Fruit fly (Drosophila melanogaster) whole organism, embryonic: ENCODE results near the gene simj.
A peak's percentile ranks its signal among the peaks of the same experiment; 100 is the strongest.

ENCODE experiments used
- Bgb ChIP-seq: fragments of 200-800 bp; sonication (Bioruptor generic); IDR thresholded peaks from 2 replicates; pipeline ENCODE4 v1.3.6; 2022; ENCODE audit warnings: missing biosample characterization, missing genetic modification characterization; ENCODE audit not compliant: partially characterized antibody
- BtbVII ChIP-seq: fragments of 200-800 bp; sonication (Bioruptor generic); optimal IDR thresholded peaks from 3 replicates; lab custom pipeline; 2017; ENCODE audit warnings: missing biosample characterization, mild to moderate bottlenecking, missing genetic modification characterization
- CG10209 ChIP-seq: fragments of 200-800 bp; sonication (Bioruptor generic); optimal IDR thresholded peaks from 3 replicates; lab custom pipeline; 2017; ENCODE audit warnings: missing biosample characterization, mild to moderate bottlenecking, missing genetic modification characterization, missing genetic modification reagents
- CG10274 ChIP-seq: fragments of 200-800 bp; sonication (Bioruptor generic); optimal IDR thresholded peaks from 3 replicates; lab custom pipeline; 2017; ENCODE audit warnings: missing biosample characterization, mild to moderate bottlenecking, missing genetic modification characterization
- CG10565 ChIP-seq: fragments of 200-800 bp; sonication (Bioruptor generic); optimal IDR thresholded peaks from 3 replicates; lab custom pipeline; 2016; ENCODE audit warnings: missing biosample characterization, mild to moderate bottlenecking, missing genetic modification characterization
- CG11504 ChIP-seq: fragments of 200-800 bp; sonication (Bioruptor generic); optimal IDR thresholded peaks from 3 replicates; lab custom pipeline; 2019; ENCODE audit warnings: missing biosample characterization, mild to moderate bottlenecking, missing genetic modification characterization, moderate library complexity
- CG11723 ChIP-seq: fragments of 200-800 bp; sonication (Bioruptor generic); optimal IDR thresholded peaks from 2 replicates; lab custom pipeline; 2017; ENCODE audit warnings: missing biosample characterization, mild to moderate bottlenecking, missing genetic modification characterization
- CG12071 ChIP-seq: fragments of 200-800 bp; sonication (Bioruptor generic); optimal IDR thresholded peaks from 3 replicates; lab custom pipeline; 2018; ENCODE audit warnings: missing biosample characterization, mild to moderate bottlenecking, missing genetic modification characterization
- CG13894 ChIP-seq: fragments of 200-800 bp; sonication (Bioruptor generic); optimal IDR thresholded peaks from 3 replicates; lab custom pipeline; 2018; ENCODE audit warnings: missing biosample characterization, mild to moderate bottlenecking, missing genetic modification characterization, moderate library complexity
- CG15073 ChIP-seq: fragments of 200-800 bp; sonication (Bioruptor generic); optimal IDR thresholded peaks from 2 replicates; lab custom pipeline; 2016; ENCODE audit warnings: missing biosample characterization, missing genetic modification characterization
- CG15269 ChIP-seq: fragments of 200-800 bp; sonication (Bioruptor generic); optimal IDR thresholded peaks from 2 replicates; lab custom pipeline; 2018; ENCODE audit warnings: missing biosample characterization, mild to moderate bottlenecking, missing genetic modification characterization, moderate library complexity
- CG15601 ChIP-seq: fragments of 200-800 bp; sonication (Bioruptor generic); optimal IDR thresholded peaks from 3 replicates; lab custom pipeline; 2019; ENCODE audit warnings: missing biosample characterization, mild to moderate bottlenecking, missing genetic modification characterization, moderate library complexity
- CG1603 ChIP-seq: fragments of 200-800 bp; sonication (Bioruptor generic); optimal IDR thresholded peaks from 2 replicates; lab custom pipeline; 2019; ENCODE audit warnings: missing biosample characterization, mild to moderate bottlenecking, missing genetic modification characterization, moderate library complexity
- CG18619 ChIP-seq: fragments of 200-800 bp; sonication (Bioruptor generic); optimal IDR thresholded peaks from 3 replicates; lab custom pipeline; 2017; ENCODE audit warnings: missing biosample characterization, mild to moderate bottlenecking, missing genetic modification characterization
- CG6175 ChIP-seq: fragments of 200-800 bp; sonication (Bioruptor generic); IDR thresholded peaks from 3 replicates; pipeline ENCODE4 v1.3.6; 2022; ENCODE audit warnings: missing biosample characterization, missing genetic modification characterization
- CG6854 ChIP-seq: fragments of 200-800 bp; sonication (Bioruptor generic); optimal IDR thresholded peaks from 3 replicates; lab custom pipeline; 2017; ENCODE audit warnings: missing biosample characterization, mild to moderate bottlenecking, missing genetic modification characterization
- CG7963 ChIP-seq: fragments of 200-800 bp; sonication (Bioruptor generic); IDR thresholded peaks from 3 replicates; pipeline ENCODE4 v1.3.6; 2022; ENCODE audit warnings: missing biosample characterization, missing genetic modification characterization; ENCODE audit not compliant: partially characterized antibody
- CG7987 ChIP-seq: fragments of 200-800 bp; sonication (Bioruptor generic); optimal IDR thresholded peaks from 2 replicates; lab custom pipeline; 2018; ENCODE audit warnings: missing biosample characterization, mild to moderate bottlenecking, missing genetic modification characterization, moderate library complexity
- CG8089 ChIP-seq: fragments of 200-800 bp; sonication (Bioruptor generic); optimal IDR thresholded peaks from 3 replicates; lab custom pipeline; 2016; ENCODE audit warnings: missing biosample characterization, missing genetic modification characterization
- CG8388 ChIP-seq: fragments of 200-800 bp; sonication (Bioruptor generic); optimal IDR thresholded peaks from 2 replicates; lab custom pipeline; 2019; ENCODE audit warnings: missing biosample characterization, mild to moderate bottlenecking, missing genetic modification characterization, moderate library complexity
- Dref ChIP-seq: fragments of 200-800 bp; sonication (Bioruptor generic); IDR thresholded peaks from 2 replicates; pipeline ENCODE4 v1.3.6; 2022; ENCODE audit warnings: missing biosample characterization, missing genetic modification characterization
- Ets65A ChIP-seq: fragments of 200-800 bp; sonication (Bioruptor generic); peaks from one replicate; lab custom pipeline; 2016; ENCODE audit warnings: missing biosample characterization, missing genetic modification characterization
- Fer1 ChIP-seq: fragments of 200-800 bp; sonication (Bioruptor generic); optimal IDR thresholded peaks from 2 replicates; lab custom pipeline; 2017; ENCODE audit warnings: missing biosample characterization, mild to moderate bottlenecking, missing genetic modification characterization
- Fer2 ChIP-seq: fragments of 200-800 bp; sonication (Bioruptor generic); optimal IDR thresholded peaks from 2 replicates; lab custom pipeline; 2018; ENCODE audit warnings: missing biosample characterization, mild to moderate bottlenecking, missing genetic modification characterization, moderate library complexity
- H15 ChIP-seq: fragments of 200-800 bp; sonication (Bioruptor generic); IDR thresholded peaks from 3 replicates; pipeline ENCODE4 v1.3.6; 2022; ENCODE audit warnings: missing biosample characterization, missing genetic modification characterization
- Hr39 ChIP-seq: fragments of >200 bp; optimal IDR thresholded peaks from 2 replicates; lab custom pipeline; 2017
- MBD-R2 ChIP-seq: fragments of 200-800 bp; sonication (Bioruptor generic); IDR thresholded peaks from 2 replicates; pipeline ENCODE4 v1.3.6; 2022; ENCODE audit warnings: missing biosample characterization, missing genetic modification characterization
- MESR4 ChIP-seq: fragments of 200-800 bp; sonication (Bioruptor generic); optimal IDR thresholded peaks from 2 replicates; lab custom pipeline; 2018; ENCODE audit warnings: missing biosample characterization, mild to moderate bottlenecking, missing genetic modification characterization, moderate library complexity
- Max ChIP-seq: fragments of 200-800 bp; sonication (Bioruptor generic); optimal IDR thresholded peaks from 2 replicates; lab custom pipeline; 2016; ENCODE audit warnings: missing biosample characterization, mild to moderate bottlenecking, missing genetic modification characterization
- Med ChIP-seq: fragments of 200-800 bp; sonication (Bioruptor generic); peaks from one replicate; lab custom pipeline; 2016; ENCODE audit warnings: missing biosample characterization, missing genetic modification characterization, mild to moderate bottlenecking, inconsistent platforms, moderate library complexity
- Neu2 ChIP-seq: fragments of 200-800 bp; sonication (Bioruptor generic); optimal IDR thresholded peaks from 3 replicates; lab custom pipeline; 2016; ENCODE audit warnings: missing biosample characterization, missing genetic modification characterization, borderline replicate concordance
- Sry-δ ChIP-seq: fragments of 200-800 bp; sonication (Bioruptor generic); optimal IDR thresholded peaks from 2 replicates; lab custom pipeline; 2016; ENCODE audit warnings: missing biosample characterization, missing genetic modification characterization
- YL-1 ChIP-seq: fragments of 200-800 bp; sonication (Bioruptor generic); optimal IDR thresholded peaks from 3 replicates; lab custom pipeline; 2017; ENCODE audit warnings: missing biosample characterization, mild to moderate bottlenecking, missing genetic modification characterization
- al ChIP-seq: fragments of 200-800 bp; sonication (Bioruptor generic); IDR thresholded peaks from 2 replicates; pipeline ENCODE4 v1.3.6; 2022; ENCODE audit warnings: missing biosample characterization, missing genetic modification characterization
- bcd ChIP-seq: fragments of 200-800 bp; sonication (Bioruptor generic); optimal IDR thresholded peaks from 2 replicates; lab custom pipeline; 2017; ENCODE audit warnings: missing biosample characterization, mild to moderate bottlenecking, missing genetic modification characterization
- bowl ChIP-seq: fragments of 200-800 bp; sonication (Bioruptor generic); IDR thresholded peaks from 2 replicates; pipeline ENCODE4 v1.3.6; 2022; ENCODE audit warnings: missing biosample characterization, missing genetic modification characterization
- ci ChIP-seq: fragments of 200-800 bp; sonication (Bioruptor generic); IDR thresholded peaks from 3 replicates; pipeline ENCODE4 v1.3.6; 2022; ENCODE audit warnings: missing biosample characterization, missing genetic modification characterization
- fd64A ChIP-seq: fragments of 200-800 bp; sonication (Bioruptor generic); optimal IDR thresholded peaks from 3 replicates; lab custom pipeline; 2018; ENCODE audit warnings: missing biosample characterization, mild to moderate bottlenecking, missing genetic modification characterization
- ftz-f1 ChIP-seq: fragments of 200-800 bp; sonication (Bioruptor generic); optimal IDR thresholded peaks from 2 replicates; lab custom pipeline; 2016; ENCODE audit warnings: missing biosample characterization, missing genetic modification characterization
- grau ChIP-seq: fragments of 200-800 bp; optimal IDR thresholded peaks from 3 replicates; lab custom pipeline; 2019; ENCODE audit warnings: missing biosample characterization, mild to moderate bottlenecking, missing genetic modification characterization, moderate library complexity
- ham ChIP-seq: fragments of 200-800 bp; sonication (Bioruptor generic); IDR thresholded peaks from 2 replicates; pipeline ENCODE4 v1.3.6; 2022; ENCODE audit warnings: missing biosample characterization, missing genetic modification characterization
- ind ChIP-seq: fragments of 200-800 bp; sonication (Bioruptor generic); optimal IDR thresholded peaks from 3 replicates; lab custom pipeline; 2016; ENCODE audit warnings: missing biosample characterization, missing genetic modification characterization
- klu ChIP-seq: fragments of 200-800 bp; sonication (Bioruptor generic); IDR thresholded peaks from 2 replicates; pipeline ENCODE4 v1.3.6; 2022; ENCODE audit warnings: missing biosample characterization, missing genetic modification characterization
- ro ChIP-seq: fragments of 200-800 bp; sonication (Bioruptor generic); IDR thresholded peaks from 2 replicates; pipeline ENCODE4 v1.3.6; 2022; ENCODE audit warnings: missing biosample characterization, missing genetic modification characterization
- schlank ChIP-seq: fragments of 200-800 bp; sonication (Bioruptor generic); optimal IDR thresholded peaks from 2 replicates; lab custom pipeline; 2018; ENCODE audit warnings: missing biosample characterization, mild to moderate bottlenecking, missing genetic modification characterization
- shn ChIP-seq: fragments of 200-800 bp; sonication (Bioruptor generic); optimal IDR thresholded peaks from 3 replicates; lab custom pipeline; 2016; ENCODE audit warnings: missing biosample characterization, missing genetic modification characterization
- sna ChIP-seq: fragments of 200-800 bp; sonication (Bioruptor generic); IDR thresholded peaks from 2 replicates; pipeline ENCODE4 v1.3.6; 2022; ENCODE audit warnings: missing biosample characterization, missing genetic modification characterization; ENCODE audit not compliant: partially characterized antibody
- stwl ChIP-seq: fragments of 200-800 bp; sonication (Bioruptor generic); optimal IDR thresholded peaks from 3 replicates; lab custom pipeline; 2018; ENCODE audit warnings: missing biosample characterization, mild to moderate bottlenecking, missing genetic modification characterization, moderate library complexity
- zfh1 ChIP-seq: fragments of 200-800 bp; sonication (Bioruptor generic); IDR thresholded peaks from 3 replicates; pipeline ENCODE4 v1.3.6; 2022; ENCODE audit warnings: missing biosample characterization, missing genetic modification characterization

The simj gene

DNA sequence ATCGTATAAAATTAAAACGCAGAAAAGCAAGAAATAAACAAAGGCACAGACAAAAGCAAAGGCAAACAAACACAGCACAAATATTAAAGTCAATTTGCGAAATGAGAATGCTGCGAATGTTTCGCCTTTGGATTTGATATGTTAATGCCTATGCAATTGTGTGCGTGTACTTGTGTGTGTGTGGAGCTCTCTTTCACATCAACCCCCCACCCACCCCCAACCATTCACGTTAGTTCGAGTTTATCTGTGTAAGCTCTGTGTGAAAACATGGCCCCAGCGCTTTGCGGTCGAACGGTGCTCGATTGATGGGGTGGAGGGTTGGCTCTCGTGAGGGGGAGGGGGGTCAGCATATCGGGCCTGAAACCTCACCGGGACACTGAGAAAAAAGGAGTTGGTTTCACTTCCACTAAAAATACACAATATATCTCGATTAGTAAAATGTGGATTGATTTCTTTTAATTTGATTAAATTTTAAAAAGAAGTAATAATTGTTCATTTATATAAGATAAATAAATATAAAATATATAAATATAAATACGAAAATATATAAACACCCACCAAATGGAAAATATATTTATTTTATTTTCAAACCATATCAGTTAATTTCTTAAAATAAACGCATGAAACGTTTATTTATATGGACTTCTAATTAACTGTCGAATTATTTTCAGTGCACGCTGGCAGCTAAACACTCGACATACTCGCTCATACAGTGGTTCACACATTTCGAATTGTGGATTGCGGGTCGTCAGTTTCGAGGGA is 74.0 kb downstream of the simj start (continued):
- TF ChIP-seq Ets65A (GFP tag; lab: Kevin White, UChicago) (peak; percentile 86), CG11723 (GFP tag; lab: Kevin White, UChicago) (peak; percentile 19), CG15601 (tag; lab: Kevin White, UChicago) (peak; percentile 62), CG6175 (GFP tag; lab: Robert Waterston, UW) (peak; percentile 65; the same call in 2 of the 3 replicates), klu (peak; percentile 76; the same call in 1 of the 2 replicates), ind (GFP tag; lab: Kevin White, UChicago) (peak; percentile 64), YL-1 (no peak), CG7963 (GFP tag; lab: Robert Waterston, UW) (no peak), CG10209 (GFP tag; lab: Kevin White, UChicago) (peak; percentile 82), CG15073 (GFP tag; lab: Kevin White, UChicago) (no peak), ci (GFP tag; lab: Robert Waterston, UW) (peak; percentile 70), CG13894 (tag; lab: Kevin White, UChicago) (peak; percentile 70), Fer2 (peak; percentile 70), zfh1 (GFP tag; lab: Robert Waterston, UW) (no peak; the same call in 1 of the 3 replicates), schlank (tag; lab: Kevin White, UChicago) (no peak), CG10274 (GFP tag; lab: Kevin White, UChicago) (peak; percentile 22), MBD-R2 (peak; percentile 63), BtbVII (peak; percentile 83), Sry-δ (no peak), Dref (GFP tag; lab: Robert Waterston, UW) (no peak), CG8388 (GFP tag; lab: Kevin White, UChicago) (peak; percentile 80), Max (GFP tag; lab: Kevin White, UChicago) (no peak), CG7987 (GFP tag; lab: Kevin White, UChicago) (peak; percentile 7), Med (peak; percentile 67), shn (peak; percentile 9), CG11504 (tag; lab: Kevin White, UChicago) (peak; percentile 94), CG12071 (GFP tag; lab: Kevin White, UChicago) (peak; percentile 51), stwl (no peak), fd64A (GFP tag; lab: Kevin White, UChicago) (no peak), CG6854 (GFP tag; lab: Kevin White, UChicago) (peak; percentile 38), H15 (peak; percentile 85), Fer1 (GFP tag; lab: Kevin White, UChicago) (peak; percentile 86), bcd (GFP tag; lab: Kevin White, UChicago) (peak; percentile 86), CG15269 (tag; lab: Kevin White, UChicago) (peak; percentile 86), sna (GFP tag; lab: Robert Waterston, UW) (no peak), MESR4 (GFP tag; lab: Kevin White, UChicago) (no peak), ro (peak; percentile 71; the same call in 1 of the 2 replicates), grau (peak; percentile 90), Neu2 (GFP tag; lab: Kevin White, UChicago) (no peak), CG8089 (no peak), CG18619 (GFP tag; lab: Kevin White, UChicago) (peak; percentile 86), bowl (GFP tag; lab: Robert Waterston, UW) (no peak), CG10565 (GFP tag; lab: Kevin White, UChicago) (no peak), ham (GFP tag; lab: Robert Waterston, UW) (0 out of 2 replicates have a peak, but pooled peaks have one; percentile 40), al (GFP tag; lab: Robert Waterston, UW) (peak; percentile 79), ftz-f1 (GFP tag; lab: Kevin White, UChicago) (no peak), Bgb (GFP tag; lab: Robert Waterston, UW) (peak; percentile 55; the same call in 1 of the 2 replicates), Hr39 (no peak), CG1603 (tag; lab: Kevin White, UChicago) (peak; percentile 1)
